Worm (Caenorhabditis elegans): ENCODE measurements around the gene bath-24.

bath-24 gene

ce11 chrII:2045505-2045904 lies at the start of gene bath-24:
TSS of gene bath-24 (minus strand) at chrII:2045605.
- no peak for TF ChIP-seq ces-1 (GFP tag; optimal IDR thresholded peaks at IDR 0.05)
- no peak for TF ChIP-seq mep-1 (tag; optimal IDR thresholded peaks at IDR 0.05)
- TF ChIP-seq bed-3 (GFP tag; optimal IDR thresholded peaks at IDR 0.05): no peak
- TF ChIP-seq zip-8 (tag; optimal IDR thresholded peaks at IDR 0.05): no peak
- TF ChIP-seq ceh-43 (GFP tag; optimal IDR thresholded peaks at IDR 0.05): no peak
- no peak for TF ChIP-seq snpc-4 (tag; optimal IDR thresholded peaks at IDR 0.05)
- TF ChIP-seq nhr-28 (tag; optimal IDR thresholded peaks at IDR 0.05): no peak
- no peak for TF ChIP-seq nhr-12 (tag; optimal IDR thresholded peaks at IDR 0.05)
- TF ChIP-seq tbx-8 (GFP tag; optimal IDR thresholded peaks at IDR 0.05): no peak
- TF ChIP-seq pha-4 (tag; optimal IDR thresholded peaks at IDR 0.05): no peak

ce11 chrII:2093456-2093926 lies 48.1 kb upstream of the bath-24 start, which contains the start of gene fbxb-37:
TSS of gene fbxb-37 (minus strand) at chrII:2093876.
- TF ChIP-seq tbx-8 (GFP tag; optimal IDR thresholded peaks at IDR 0.05): no peak
- TF ChIP-seq nhr-2 (tag; optimal IDR thresholded peaks at IDR 0.05): peak; percentile 26
- no peak for TF ChIP-seq M03D4.4 (tag; optimal IDR thresholded peaks at IDR 0.05)

ce11 chrII:2091972-2092371 lies 46.6 kb upstream of the bath-24 start, which contains the start of gene T16A1.10:
TSS of gene T16A1.10 (minus strand) at chrII:2092094.
- TF ChIP-seq lin-13 (tag; optimal IDR thresholded peaks at IDR 0.05) (peak; percentile 2), ham-2 (GFP tag; optimal IDR thresholded peaks at IDR 0.05) (no peak), drap-1 (GFP tag; optimal IDR thresholded peaks at IDR 0.05) (no peak), lin-32 (GFP tag; optimal IDR thresholded peaks at IDR 0.05) (peak; percentile 82), cnd-1 (tag; optimal IDR thresholded peaks at IDR 0.05) (peak; percentile 62), hlh-1 (tag; optimal IDR thresholded peaks at IDR 0.05) (peak; percentile 1)

- TF ChIP-seq elt-3 (tag; optimal IDR thresholded peaks at IDR 0.05): no peak
Measured at ce11 chrII:2090605-2091004, 45.2 kb upstream of the bath-24 start, which contains the start of gene trpl-5. TSS of gene trpl-5 (minus strand) at chrII:2090636.

ce11 chrII:2087206-2087605 lies 41.8 kb upstream of the bath-24 start:
- TF ChIP-seq lin-13 (tag; optimal IDR thresholded peaks at IDR 0.05) (no peak), pha-4 (tag; optimal IDR thresholded peaks at IDR 0.05) (no peak), ham-2 (GFP tag; optimal IDR thresholded peaks at IDR 0.05) (no peak), bed-3 (GFP tag; optimal IDR thresholded peaks at IDR 0.05) (no peak), nhr-237 (tag; optimal IDR thresholded peaks at IDR 0.05) (no peak), tbx-8 (GFP tag; optimal IDR thresholded peaks at IDR 0.05) (no peak), nhr-12 (tag; optimal IDR thresholded peaks at IDR 0.05) (no peak), elt-1 (tag; optimal IDR thresholded peaks at IDR 0.05; ENCODE audit: borderline replicate concordance, insufficient read depth) (no peak), ceh-43 (GFP tag; optimal IDR thresholded peaks at IDR 0.05) (no peak), nhr-28 (tag; optimal IDR thresholded peaks at IDR 0.05) (no peak), elt-3 (tag; optimal IDR thresholded peaks at IDR 0.05) (no peak), ztf-11 (tag; optimal IDR thresholded peaks at IDR 0.05) (no peak), flh-1 (GFP tag; optimal IDR thresholded peaks at IDR 0.05) (no peak), mab-5 (tag; optimal IDR thresholded peaks at IDR 0.05) (no peak), unc-39 (tag; optimal IDR thresholded peaks at IDR 0.05) (no peak), nhr-2 (tag; optimal IDR thresholded peaks at IDR 0.05) (no peak), sptf-1 (tag; optimal IDR thresholded peaks at IDR 0.05) (no peak), unc-62 (GFP tag; optimal IDR thresholded peaks at IDR 0.05) (no peak), lsy-2 (tag; optimal IDR thresholded peaks at IDR 0.05) (no peak), ceh-39 (tag; optimal IDR thresholded peaks at IDR 0.05) (no peak)

- TF ChIP-seq elt-3 (tag; optimal IDR thresholded peaks at IDR 0.05) (no peak), ceh-43 (GFP tag; optimal IDR thresholded peaks at IDR 0.05) (no peak), unc-39 (tag; optimal IDR thresholded peaks at IDR 0.05) (no peak)
Measured at ce11 chrII:2083726-2084179, 38.3 kb upstream of the bath-24 start, which contains the start of the genes T16A1.5 and fbxc-49. TSS of gene T16A1.5 (minus strand) at chrII:2083826. TSS of gene fbxc-49 (plus strand) at chrII:2084129.
